Worm (Caenorhabditis elegans) whole organism, young adult: ENCODE measurements around the gene Y56A3A.22.

Experiments
- F23B12.7 ChIP-seq: sonication (generic microtip); optimal IDR thresholded peaks from 2 replicates; lab custom pipeline; 2017; ENCODE audit warnings: missing genetic modification characterization, mild to moderate bottlenecking, missing compliant biosample characterization, antibody characterized with exemption, moderate library complexity; ENCODE audit not compliant: insufficient read depth
- akir-1 ChIP-seq: fragments of 200-800 bp; sonication (Bioruptor generic); optimal IDR thresholded peaks from 2 replicates; lab custom pipeline; 2018; ENCODE audit warnings: mild to moderate bottlenecking, missing genetic modification characterization, moderate library complexity, missing compliant biosample characterization
- ceh-79 ChIP-seq: sonication (generic microtip); optimal IDR thresholded peaks from 2 replicates; lab custom pipeline; 2017; ENCODE audit warnings: mild to moderate bottlenecking, missing genetic modification characterization, missing compliant biosample characterization
- hlh-12 ChIP-seq: sonication (generic microtip); optimal IDR thresholded peaks from 2 replicates; lab custom pipeline; 2016; ENCODE audit warnings: missing genetic modification characterization, missing compliant biosample characterization
- lin-35 ChIP-seq, 3 experiments: fragments of 150-350 bp in 2 of 3; sonication (generic microtip) in 1 of 3; optimal IDR thresholded peaks; 2 replicates each; lab custom pipeline; 2014 to 2018; ENCODE audit warnings: missing biosample characterization in 3 of 3, missing genetic modification characterization in 3 of 3, missing genetic modification reagents in 3 of 3
- lsy-27 ChIP-seq: sonication (generic microtip); optimal IDR thresholded peaks from 2 replicates; lab custom pipeline; 2017; ENCODE audit warnings: missing genetic modification characterization, mild to moderate bottlenecking, missing compliant biosample characterization, antibody characterized with exemption, missing genotype, borderline replicate concordance; ENCODE audit not compliant: insufficient read depth
- mcd-1 ChIP-seq: fragments of 200-800 bp; sonication (Bioruptor generic); IDR thresholded peaks from 2 replicates; pipeline ENCODE4 v1.3.6; 2022; ENCODE audit warnings: missing genetic modification reagents, missing genetic modification characterization, missing compliant biosample characterization
- rpc-1 ChIP-seq, 2 experiments: fragments of 150-350 bp in 1 of 2; sonication (generic microtip) in 1 of 2; optimal IDR thresholded peaks; 2 replicates each; lab custom pipeline; 2014 to 2018; ENCODE audit warnings: missing biosample characterization in 1 of 2, missing genetic modification characterization in 1 of 2, missing genetic modification reagents in 1 of 2, missing genotype in 1 of 2
- xnd-1 ChIP-seq: sonication (generic microtip); optimal IDR thresholded peaks from 2 replicates; lab custom pipeline; 2016; ENCODE audit warnings: missing genotype, missing genetic modification reagents, missing genetic modification characterization, missing compliant biosample characterization

DNA sequence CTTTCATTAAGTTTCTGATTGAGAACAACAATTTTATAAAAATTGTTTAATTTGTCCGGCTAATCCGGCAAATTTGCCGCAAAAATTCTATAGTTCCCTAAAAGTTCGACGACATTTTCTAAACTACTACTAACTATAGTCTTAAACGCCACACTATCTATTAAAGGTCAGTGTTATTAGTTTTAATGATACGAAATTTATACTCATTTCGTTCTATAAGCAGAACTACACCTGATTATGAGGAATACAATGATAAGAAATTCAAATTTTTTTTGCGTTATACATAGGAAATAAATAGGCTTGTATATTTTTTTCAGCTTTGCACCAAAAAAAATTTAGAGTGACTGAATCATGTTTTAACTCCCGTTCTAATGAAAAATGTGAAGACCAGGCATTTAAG is 26.9 kb downstream of the Y56A3A.22 start:
- TF ChIP-seq ceh-79 (tag; lab: Kevin White, UChicago) (no peak), lin-35 (GFP tag; optimal IDR thresholded peaks at IDR 0.05; lab: Kevin White, UChicago) (no peak), F23B12.7 (tag; lab: Kevin White, UChicago) (no peak), hlh-12 (tag; lab: Kevin White, UChicago) (no peak), lsy-27 (no peak), rpc-1 (optimal IDR thresholded peaks at IDR 0.05; lab: Kevin White, UChicago) (no peak), rpc-1 (tag; optimal IDR thresholded peaks at IDR 0.05; lab: Kevin White, UChicago) (no peak), akir-1 (GFP tag; lab: Kevin White, UChicago) (no peak), xnd-1 (no peak), mcd-1 (GFP tag; lab: Robert Waterston, UW) (no peak)
